Fruit fly (Drosophila melanogaster) whole organism, prepupa: Measurements from ENCODE around the gene Eip75B.

Experiments used
- Blimp-1 ChIP-seq: fragments of 200-800 bp; sonication (Bioruptor generic); optimal IDR thresholded peaks from 3 replicates; lab custom pipeline; 2017; ENCODE audit warnings: missing biosample characterization, missing genetic modification characterization, mild to moderate bottlenecking, moderate library complexity, missing genetic modification reagents
- CG15336 ChIP-seq: fragments of 200-800 bp; sonication (Bioruptor generic); IDR thresholded peaks from 2 replicates; pipeline ENCODE4 v1.3.6; 2022; ENCODE audit warnings: missing biosample characterization, missing genetic modification characterization
- CG16779 ChIP-seq: fragments of 200-800 bp; sonication (Bioruptor generic); optimal IDR thresholded peaks from 3 replicates; lab custom pipeline; 2017; ENCODE audit warnings: missing biosample characterization, mild to moderate bottlenecking, missing genetic modification characterization
- CG3032 ChIP-seq: fragments of 200-800 bp; optimal IDR thresholded peaks from 2 replicates; lab custom pipeline; 2019; ENCODE audit warnings: missing biosample characterization, mild to moderate bottlenecking, missing genetic modification characterization, moderate library complexity
- CG32006 ChIP-seq: fragments of 200-800 bp; sonication (Bioruptor generic); optimal IDR thresholded peaks from 3 replicates; lab custom pipeline; 2017; ENCODE audit warnings: missing biosample characterization, mild to moderate bottlenecking, missing genetic modification characterization
- CG4318 ChIP-seq: fragments of 200-800 bp; sonication (Bioruptor generic); optimal IDR thresholded peaks from 3 replicates; lab custom pipeline; 2017; ENCODE audit warnings: missing biosample characterization, mild to moderate bottlenecking, missing genetic modification characterization
- CG6276 ChIP-seq: fragments of 200-800 bp; sonication (Bioruptor generic); optimal IDR thresholded peaks from 2 replicates; lab custom pipeline; 2017; ENCODE audit warnings: missing biosample characterization, mild to moderate bottlenecking, missing genetic modification characterization
- CG6792 ChIP-seq: fragments of 200-800 bp; sonication (Bioruptor generic); optimal IDR thresholded peaks from 3 replicates; lab custom pipeline; 2016; ENCODE audit warnings: missing biosample characterization, missing genetic modification characterization
- CG6808 ChIP-seq: fragments of 200-800 bp; sonication (Bioruptor generic); optimal IDR thresholded peaks from 3 replicates; lab custom pipeline; 2017; ENCODE audit warnings: missing biosample characterization, missing genetic modification characterization, mild to moderate bottlenecking, moderate library complexity, missing genetic modification reagents
- CG9139 ChIP-seq: fragments of 200-800 bp; sonication (Bioruptor generic); optimal IDR thresholded peaks from 3 replicates; lab custom pipeline; 2017; ENCODE audit warnings: missing biosample characterization, mild to moderate bottlenecking, missing genetic modification characterization
- Eip78C ChIP-seq: fragments of 200-800 bp; sonication (Bioruptor generic); peaks from one replicate; lab custom pipeline; 2016; ENCODE audit warnings: missing biosample characterization, missing genetic modification characterization
- Eip93F ChIP-seq: fragments of 200-800 bp; sonication (Bioruptor generic); optimal IDR thresholded peaks from 2 replicates; lab custom pipeline; 2016; ENCODE audit warnings: missing biosample characterization, mild to moderate bottlenecking, missing genetic modification characterization
- Hr4 ChIP-seq: fragments of 200-800 bp; sonication (Bioruptor generic); optimal IDR thresholded peaks from 3 replicates; lab custom pipeline; 2016; ENCODE audit warnings: missing biosample characterization, missing genetic modification characterization
- Lpt ChIP-seq: fragments of 200-800 bp; sonication (Bioruptor generic); optimal IDR thresholded peaks from 3 replicates; lab custom pipeline; 2016; ENCODE audit warnings: missing biosample characterization, missing genetic modification characterization
- Met ChIP-seq: fragments of 200-800 bp; sonication (Bioruptor generic); optimal IDR thresholded peaks from 3 replicates; lab custom pipeline; 2016; ENCODE audit warnings: missing biosample characterization, missing genetic modification characterization
- OdsH ChIP-seq: fragments of 200-800 bp; sonication (Bioruptor generic); optimal IDR thresholded peaks from 3 replicates; lab custom pipeline; 2016; ENCODE audit warnings: missing biosample characterization, missing genetic modification characterization
- Sox102F ChIP-seq: fragments of 200-800 bp; sonication (Bioruptor generic); optimal IDR thresholded peaks from 2 replicates; lab custom pipeline; 2016; ENCODE audit warnings: missing biosample characterization, mild to moderate bottlenecking, missing genetic modification characterization
- Sox14 ChIP-seq: fragments of 200-800 bp; sonication (Bioruptor generic); optimal IDR thresholded peaks from 3 replicates; lab custom pipeline; 2016; ENCODE audit warnings: missing biosample characterization, missing genetic modification characterization
- achi ChIP-seq: fragments of 200-800 bp; sonication (Bioruptor generic); optimal IDR thresholded peaks from 3 replicates; lab custom pipeline; 2016; ENCODE audit warnings: missing biosample characterization, missing genetic modification characterization
- dac ChIP-seq: fragments of 200-800 bp; sonication (Bioruptor generic); optimal IDR thresholded peaks from 2 replicates; lab custom pipeline; 2017; ENCODE audit warnings: missing biosample characterization, mild to moderate bottlenecking, missing genetic modification characterization
- eg ChIP-seq: fragments of 200-800 bp; sonication (Bioruptor generic); IDR thresholded peaks from 3 replicates; pipeline ENCODE4 v1.3.6; 2022; ENCODE audit warnings: missing biosample characterization, missing genetic modification characterization
- esn ChIP-seq: fragments of 200-800 bp; sonication (Bioruptor generic); optimal IDR thresholded peaks from 2 replicates; lab custom pipeline; 2016; ENCODE audit warnings: missing biosample characterization, mild to moderate bottlenecking, missing genetic modification characterization, moderate library complexity
- fd59A ChIP-seq: fragments of 200-800 bp; sonication (Bioruptor generic); optimal IDR thresholded peaks from 2 replicates; lab custom pipeline; 2017; ENCODE audit warnings: missing biosample characterization, mild to moderate bottlenecking, missing genetic modification characterization, missing genetic modification reagents
- fkh ChIP-seq: fragments of 200-800 bp; sonication (Bioruptor generic); optimal IDR thresholded peaks from 3 replicates; lab custom pipeline; 2017; ENCODE audit warnings: missing biosample characterization, mild to moderate bottlenecking, missing genetic modification characterization, moderate library complexity
- lz ChIP-seq: fragments of 200-800 bp; sonication (Bioruptor generic); optimal IDR thresholded peaks from 3 replicates; lab custom pipeline; 2016; ENCODE audit warnings: missing biosample characterization, missing genetic modification characterization
- pdm3 ChIP-seq: fragments of 200-800 bp; sonication (Bioruptor generic); optimal IDR thresholded peaks from 3 replicates; lab custom pipeline; 2016; ENCODE audit warnings: missing biosample characterization, missing genetic modification characterization
- ss ChIP-seq, 2 experiments: fragments of 200-800 bp; sonication (Bioruptor generic); optimal IDR thresholded peaks; 2 replicates in 1 of 2; 3 replicates in 1 of 2; lab custom pipeline; 2017 to 2018; ENCODE audit warnings: mild to moderate bottlenecking in 2 of 2, missing biosample characterization in 2 of 2, missing genetic modification characterization in 2 of 2, moderate library complexity in 1 of 2
- svp ChIP-seq: fragments of 200-800 bp; sonication (Bioruptor generic); peaks from one replicate; lab custom pipeline; 2016; ENCODE audit warnings: missing biosample characterization, missing genetic modification characterization
- topi ChIP-seq: fragments of 200-800 bp; sonication (Bioruptor generic); optimal IDR thresholded peaks from 3 replicates; lab custom pipeline; 2016; ENCODE audit warnings: missing biosample characterization, missing genetic modification characterization
- vri ChIP-seq: fragments of 200-800 bp; sonication (Bioruptor generic); optimal IDR thresholded peaks from 3 replicates; lab custom pipeline; 2016; ENCODE audit warnings: missing biosample characterization, mild to moderate bottlenecking, missing genetic modification characterization

The Eip75B gene

DNA sequence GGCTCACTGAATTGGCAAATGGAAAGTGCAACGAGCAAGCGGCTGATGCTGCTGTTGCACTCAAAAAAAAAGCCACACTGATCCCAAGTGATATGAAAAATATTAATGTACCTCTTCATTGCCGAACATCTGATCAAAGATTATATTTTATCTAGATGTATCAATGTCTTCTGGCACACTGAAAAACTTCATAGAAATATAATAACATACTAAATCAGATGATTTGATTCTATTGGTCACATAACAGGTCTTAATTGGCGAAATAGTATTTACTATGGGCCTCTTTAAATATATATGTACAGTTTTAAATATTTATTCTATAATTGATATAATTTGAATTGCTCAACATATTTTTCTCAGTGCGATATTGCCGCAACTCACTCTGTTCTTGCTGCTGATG lies 32.2 kb upstream of the Eip75B start (continued):
- TF ChIP-seq lz (GFP tag; lab: Kevin White, UChicago) = no peak
- no peak for TF ChIP-seq Sox102F (GFP tag; lab: Kevin White, UChicago)
- no peak for TF ChIP-seq fd59A (GFP tag; lab: Kevin White, UChicago)
- TF ChIP-seq CG6792 (GFP tag; lab: Kevin White, UChicago) = no peak
- peak; percentile 63 for TF ChIP-seq achi (GFP tag; lab: Kevin White, UChicago)
- no peak for TF ChIP-seq Eip93F (GFP tag; lab: Kevin White, UChicago)
- TF ChIP-seq OdsH (GFP tag; lab: Kevin White, UChicago) = peak; percentile 54

DNA sequence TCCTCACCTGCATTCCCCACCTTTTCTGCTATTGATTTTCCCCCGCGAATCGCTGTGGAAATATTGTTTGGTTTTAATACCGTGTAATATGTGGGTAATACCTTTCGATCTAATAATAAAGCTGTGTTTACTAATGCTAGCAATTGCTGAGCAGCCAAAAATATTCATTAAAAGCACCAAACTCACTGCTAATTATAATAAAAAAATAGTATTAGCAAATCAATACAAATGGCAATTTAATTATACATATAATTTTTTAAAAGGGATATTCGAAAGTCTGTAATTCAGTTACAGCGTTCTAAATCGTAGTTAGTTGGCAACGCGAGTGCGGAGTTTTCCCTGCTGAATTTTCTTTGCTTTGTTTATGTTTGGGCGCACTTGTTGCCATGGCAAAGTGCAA lies 29.4 kb upstream of the Eip75B start:
- TF ChIP-seq CG6276 (GFP tag; lab: Kevin White, UChicago) (peak; percentile 17), eg (GFP tag; lab: Robert Waterston, UW) (no peak), CG3032 (tag; lab: Kevin White, UChicago) (no peak), CG32006 (peak; percentile 67), Blimp-1 (GFP tag; lab: Kevin White, UChicago) (no peak), esn (GFP tag; lab: Kevin White, UChicago) (no peak), Eip78C (GFP tag; lab: Kevin White, UChicago) (peak; percentile 66), Lpt (GFP tag; lab: Kevin White, UChicago) (no peak), CG6808 (GFP tag; lab: Kevin White, UChicago) (no peak), Sox14 (GFP tag; lab: Kevin White, UChicago) (no peak), CG4318 (GFP tag; lab: Kevin White, UChicago) (no peak), Hr4 (GFP tag; lab: Kevin White, UChicago) (peak; percentile 38), CG16779 (tag; lab: Kevin White, UChicago) (no peak), CG15336 (GFP tag; lab: Robert Waterston, UW) (peak; percentile 33; the same call in 1 of the 2 replicates)
- TF ChIP-seq, all 60 proteins: peak for 5

DNA sequence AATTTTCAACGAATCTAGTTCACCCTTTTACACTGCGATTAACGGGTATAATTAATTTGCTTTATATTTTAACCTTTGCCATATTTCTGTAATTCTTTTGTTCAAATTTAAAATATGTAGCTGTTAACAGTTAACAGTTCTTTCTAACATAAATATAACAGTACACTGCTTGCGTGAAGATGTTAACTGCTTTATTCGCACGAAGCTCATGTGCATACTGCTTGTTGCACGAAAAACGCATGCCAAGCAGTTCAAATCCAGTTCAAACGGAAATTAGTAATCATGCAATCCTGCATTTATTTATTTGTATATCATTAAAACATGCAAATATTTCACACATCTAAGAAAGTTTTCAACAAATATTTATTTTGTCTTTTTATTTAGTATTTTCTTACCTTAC lies 23.5 kb upstream of the Eip75B start:
- TF ChIP-seq Sox14 (GFP tag; lab: Kevin White, UChicago) (peak; percentile 51), Eip78C (GFP tag; lab: Kevin White, UChicago) (peak; percentile 39), fkh (GFP tag; lab: Kevin White, UChicago) (peak; percentile 67), dac (GFP tag; lab: Kevin White, UChicago) (no peak)

DNA sequence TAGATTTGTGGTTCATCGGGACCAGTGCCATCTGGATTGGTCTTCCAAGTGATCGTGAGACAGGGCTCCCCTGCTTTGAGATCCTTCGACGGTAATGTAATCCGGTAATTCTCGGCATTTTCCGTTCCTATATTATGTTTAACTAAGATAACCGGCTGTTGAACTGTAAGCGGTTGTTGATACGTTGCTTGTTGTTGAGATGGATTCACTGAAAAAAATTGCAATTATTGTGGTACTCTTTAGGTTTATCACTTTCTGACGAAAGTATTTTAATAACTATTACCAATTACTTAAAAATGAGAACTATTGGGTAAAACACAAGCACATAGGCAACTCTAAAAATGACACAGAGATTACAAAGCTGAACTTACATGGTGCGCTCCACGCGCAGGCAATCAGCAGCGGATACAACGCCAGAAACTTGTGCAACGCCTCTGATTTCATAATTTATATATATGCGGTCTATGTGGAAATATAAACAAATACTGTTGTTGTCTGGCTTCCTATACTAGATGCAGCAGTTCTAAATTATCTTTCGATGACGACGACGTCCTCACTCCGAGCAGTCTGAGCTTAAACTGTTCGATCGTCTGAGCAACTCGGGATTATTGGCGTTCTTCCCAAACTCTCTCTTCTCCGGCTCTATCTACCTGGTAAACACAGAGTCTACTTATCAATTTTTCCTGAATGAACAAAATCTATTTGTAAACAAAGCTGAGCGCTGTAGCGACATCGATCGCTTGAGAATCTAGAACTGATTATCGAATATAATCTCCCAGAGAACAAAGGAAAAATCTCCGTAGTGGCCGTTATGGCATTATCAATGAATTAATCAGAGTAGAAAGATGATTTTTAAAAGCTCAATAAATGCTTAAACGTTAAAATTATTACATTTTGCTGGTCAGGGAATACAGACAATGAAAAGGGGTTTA lies 22.5 kb upstream of the Eip75B start, which contains the start of gene CG34253:
Gene CG34253, minus strand, starts transcription at position 567 of the 932 bp plus-strand sequence.
- TF ChIP-seq vri (GFP tag; lab: Kevin White, UChicago) (peak; percentile 40), topi (GFP tag; lab: Kevin White, UChicago) (no peak), ss (GFP tag; optimal IDR thresholded peaks at IDR 0.05; lab: Kevin White, UChicago) (peak; percentile 8 to 25), CG6276 (GFP tag; lab: Kevin White, UChicago) (peak; percentile 24), Met (GFP tag; lab: Kevin White, UChicago) (peak; percentile 2), svp (GFP tag; lab: Kevin White, UChicago) (peak; percentile 76), Eip78C (GFP tag; lab: Kevin White, UChicago) (peak; percentile 48), pdm3 (peak; percentile 13), Eip93F (GFP tag; lab: Kevin White, UChicago) (no peak), Sox14 (GFP tag; lab: Kevin White, UChicago) (peak; percentile 7), CG6808 (GFP tag; lab: Kevin White, UChicago) (peak; percentile 15), CG9139 (GFP tag; lab: Kevin White, UChicago) (no peak)

DNA sequence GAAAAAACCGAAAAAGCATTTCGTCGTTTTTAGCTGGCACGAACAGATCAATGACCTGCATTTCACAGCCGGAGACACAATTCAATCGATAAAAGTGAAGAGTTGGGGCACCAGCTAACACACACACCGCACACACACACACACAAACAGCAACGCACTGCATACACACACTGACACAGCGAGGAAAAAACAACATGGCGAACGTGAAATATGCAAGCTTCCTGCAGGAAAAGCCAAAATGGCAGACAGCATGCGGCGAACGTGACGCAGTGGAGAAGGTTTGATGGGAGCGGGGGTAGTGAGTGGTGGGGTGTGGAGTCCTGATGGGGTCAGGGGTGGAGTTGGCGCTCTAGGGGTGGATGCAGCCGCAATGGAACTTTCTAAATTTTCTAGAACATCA lies 19.5 kb upstream of the Eip75B start:
- no peak for TF ChIP-seq Met (GFP tag; lab: Kevin White, UChicago)
- peak; percentile 3 to 18 for TF ChIP-seq ss (GFP tag; optimal IDR thresholded peaks at IDR 0.05; lab: Kevin White, UChicago)
